Worm (Caenorhabditis elegans): ENCODE results near the gene Y57G11C.1147.

The Y57G11C.1147 gene

ce11 chrIV:14763348-14763747, 34.0 kb downstream of the Y57G11C.1147 start:
- peak; percentile 12 for TF ChIP-seq cog-1 (tag; optimal IDR thresholded peaks at IDR 0.05)

ce11 chrIV:14760845-14761244, 36.5 kb downstream of the Y57G11C.1147 start, which contains the start of gene ptp-5.2:
Gene ptp-5.2 (minus strand): TSS chrIV:14760945.
- TF ChIP-seq ref-1 (GFP tag; conservative IDR thresholded peaks at IDR 0.05) (no peak), cog-1 (tag; optimal IDR thresholded peaks at IDR 0.05) (no peak), T22C8.4 (GFP tag; IDR thresholded peaks at IDR 0.05) (no peak), med-1 (GFP tag; optimal IDR thresholded peaks at IDR 0.05; ENCODE audit: insufficient read depth) (no peak)

- TF ChIP-seq tab-1 (GFP tag; IDR thresholded peaks at IDR 0.05) (no peak), ztf-23 (GFP tag; IDR thresholded peaks at IDR 0.05) (no peak), med-1 (GFP tag; optimal IDR thresholded peaks at IDR 0.05; ENCODE audit: insufficient read depth) (no peak), flt-1 (GFP tag; IDR thresholded peaks at IDR 0.05) (no peak), cog-1 (tag; optimal IDR thresholded peaks at IDR 0.05) (no peak), ztf-29 (GFP tag; IDR thresholded peaks at IDR 0.05) (no peak), klf-2 (GFP tag; conservative IDR thresholded peaks at IDR 0.05) (no peak), ref-1 (GFP tag; conservative IDR thresholded peaks at IDR 0.05) (no peak), T22C8.4 (GFP tag; IDR thresholded peaks at IDR 0.05) (no peak)
Measured at ce11 chrIV:14759662-14760061, 37.7 kb downstream of the Y57G11C.1147 start.

ce11 chrIV:14757786-14758185, 39.5 kb downstream of the Y57G11C.1147 start:
- TF ChIP-seq ztf-29 (GFP tag; IDR thresholded peaks at IDR 0.05), result no peak

- TF ChIP-seq ztf-23 (GFP tag; IDR thresholded peaks at IDR 0.05) (no peak), med-1 (GFP tag; optimal IDR thresholded peaks at IDR 0.05; ENCODE audit: insufficient read depth) (no peak), flt-1 (GFP tag; IDR thresholded peaks at IDR 0.05) (no peak), T22C8.4 (GFP tag; IDR thresholded peaks at IDR 0.05) (no peak), cog-1 (tag; optimal IDR thresholded peaks at IDR 0.05) (no peak), ztf-29 (GFP tag; IDR thresholded peaks at IDR 0.05) (no peak), tab-1 (GFP tag; IDR thresholded peaks at IDR 0.05) (no peak), klf-2 (GFP tag; conservative IDR thresholded peaks at IDR 0.05) (no peak), ref-1 (GFP tag; conservative IDR thresholded peaks at IDR 0.05) (no peak)
Measured at ce11 chrIV:14754912-14755311, 42.4 kb downstream of the Y57G11C.1147 start, which contains the start of gene Y57G11C.499. Gene Y57G11C.499 (minus strand): TSS chrIV:14754934.

All from whole organism, midembryonic.